Fruit fly (Drosophila melanogaster) whole organism, prepupa: Measurements from ENCODE around the gene CG16903.
A peak's percentile ranks its signal among the peaks of the same experiment; 100 is the strongest.

Experiments
- Blimp-1 ChIP-seq: fragments of 200-800 bp; sonication (Bioruptor generic); optimal IDR thresholded peaks from 3 replicates; lab custom pipeline; 2017; ENCODE audit warnings: missing biosample characterization, missing genetic modification characterization, mild to moderate bottlenecking, moderate library complexity, missing genetic modification reagents
- CG10631 ChIP-seq: fragments of 200-800 bp; sonication (Bioruptor generic); optimal IDR thresholded peaks from 2 replicates; lab custom pipeline; 2016; ENCODE audit warnings: missing biosample characterization, missing genetic modification characterization
- CG10669 ChIP-seq: fragments of 200-800 bp; sonication (Bioruptor generic); optimal IDR thresholded peaks from 3 replicates; lab custom pipeline; 2018; ENCODE audit warnings: missing biosample characterization, mild to moderate bottlenecking, missing genetic modification characterization, moderate library complexity
- CG11294 ChIP-seq: fragments of 200-800 bp; sonication (Bioruptor generic); IDR thresholded peaks from 2 replicates; pipeline ENCODE4 v1.3.6; 2022; ENCODE audit warnings: missing biosample characterization, missing genetic modification characterization
- CG11902 ChIP-seq: fragments of 200-800 bp; sonication (Bioruptor generic); optimal IDR thresholded peaks from 3 replicates; lab custom pipeline; 2016; ENCODE audit warnings: missing biosample characterization, missing genetic modification characterization
- CG15336 ChIP-seq: fragments of 200-800 bp; sonication (Bioruptor generic); IDR thresholded peaks from 2 replicates; pipeline ENCODE4 v1.3.6; 2022; ENCODE audit warnings: missing biosample characterization, missing genetic modification characterization
- CG1621 ChIP-seq: fragments of 200-800 bp; sonication (Bioruptor generic); optimal IDR thresholded peaks from 3 replicates; lab custom pipeline; 2018; ENCODE audit warnings: missing biosample characterization, mild to moderate bottlenecking, missing genetic modification characterization
- CG16779 ChIP-seq: fragments of 200-800 bp; sonication (Bioruptor generic); optimal IDR thresholded peaks from 3 replicates; lab custom pipeline; 2017; ENCODE audit warnings: missing biosample characterization, mild to moderate bottlenecking, missing genetic modification characterization
- CG3032 ChIP-seq: fragments of 200-800 bp; optimal IDR thresholded peaks from 2 replicates; lab custom pipeline; 2019; ENCODE audit warnings: missing biosample characterization, mild to moderate bottlenecking, missing genetic modification characterization, moderate library complexity
- CG31627 ChIP-seq: fragments of 200-800 bp; sonication (Bioruptor generic); optimal IDR thresholded peaks from 3 replicates; lab custom pipeline; 2016; ENCODE audit warnings: missing biosample characterization, missing genetic modification characterization
- CG32006 ChIP-seq: fragments of 200-800 bp; sonication (Bioruptor generic); optimal IDR thresholded peaks from 3 replicates; lab custom pipeline; 2017; ENCODE audit warnings: missing biosample characterization, mild to moderate bottlenecking, missing genetic modification characterization
- CG3919 ChIP-seq: fragments of 200-800 bp; sonication (Bioruptor generic); optimal IDR thresholded peaks from 3 replicates; lab custom pipeline; 2016; ENCODE audit warnings: missing biosample characterization, missing genetic modification characterization
- CG4318 ChIP-seq: fragments of 200-800 bp; sonication (Bioruptor generic); optimal IDR thresholded peaks from 3 replicates; lab custom pipeline; 2017; ENCODE audit warnings: missing biosample characterization, mild to moderate bottlenecking, missing genetic modification characterization
- CG6163 ChIP-seq: fragments of 200-800 bp; sonication (Bioruptor generic); IDR thresholded peaks from 3 replicates; pipeline ENCODE4 v1.3.6; 2022; ENCODE audit warnings: missing biosample characterization, missing genetic modification characterization
- CG6792 ChIP-seq: fragments of 200-800 bp; sonication (Bioruptor generic); optimal IDR thresholded peaks from 3 replicates; lab custom pipeline; 2016; ENCODE audit warnings: missing biosample characterization, missing genetic modification characterization
- CG6808 ChIP-seq: fragments of 200-800 bp; sonication (Bioruptor generic); optimal IDR thresholded peaks from 3 replicates; lab custom pipeline; 2017; ENCODE audit warnings: missing biosample characterization, missing genetic modification characterization, mild to moderate bottlenecking, moderate library complexity, missing genetic modification reagents
- CG7368 ChIP-seq: fragments of 200-800 bp; sonication (Bioruptor generic); optimal IDR thresholded peaks from 3 replicates; lab custom pipeline; 2016; ENCODE audit warnings: missing biosample characterization, missing genetic modification characterization
- CG8119 ChIP-seq: fragments of 200-800 bp; sonication (Bioruptor generic); IDR thresholded peaks from 3 replicates; pipeline ENCODE4 v1.3.6; 2022; ENCODE audit warnings: missing biosample characterization, missing genetic modification characterization
- CG8319 ChIP-seq: fragments of 200-800 bp; sonication (Bioruptor generic); optimal IDR thresholded peaks from 3 replicates; lab custom pipeline; 2016; ENCODE audit warnings: missing biosample characterization, missing genetic modification characterization
- Eip75B ChIP-seq: fragments of 200-800 bp; sonication (Bioruptor generic); optimal IDR thresholded peaks from 3 replicates; lab custom pipeline; 2016; ENCODE audit warnings: missing biosample characterization, missing genetic modification characterization
- Eip78C ChIP-seq: fragments of 200-800 bp; sonication (Bioruptor generic); peaks from one replicate; lab custom pipeline; 2016; ENCODE audit warnings: missing biosample characterization, missing genetic modification characterization
- Ets21C ChIP-seq: fragments of 200-800 bp; sonication (Bioruptor generic); optimal IDR thresholded peaks from 3 replicates; lab custom pipeline; 2016; ENCODE audit warnings: missing biosample characterization, missing genetic modification characterization
- Ets96B ChIP-seq: fragments of 200-800 bp; optimal IDR thresholded peaks from 2 replicates; lab custom pipeline; 2019; ENCODE audit warnings: missing biosample characterization, mild to moderate bottlenecking, missing genetic modification characterization, moderate library complexity
- Gug ChIP-seq: fragments of 200-800 bp; sonication (Bioruptor generic); IDR thresholded peaks from 2 replicates; pipeline ENCODE4 v1.3.6; 2022; ENCODE audit warnings: missing biosample characterization, missing genetic modification characterization
- Hr38 ChIP-seq: sonication (Bioruptor generic); optimal IDR thresholded peaks from 2 replicates; lab custom pipeline; 2016; ENCODE audit warnings: missing biosample characterization, missing genetic modification characterization
- Hr39 ChIP-seq: fragments of 200-800 bp; sonication (Bioruptor generic); optimal IDR thresholded peaks from 2 replicates; lab custom pipeline; 2016; ENCODE audit warnings: missing biosample characterization, missing genetic modification characterization
- Hr4 ChIP-seq: fragments of 200-800 bp; sonication (Bioruptor generic); optimal IDR thresholded peaks from 3 replicates; lab custom pipeline; 2016; ENCODE audit warnings: missing biosample characterization, missing genetic modification characterization
- OdsH ChIP-seq: fragments of 200-800 bp; sonication (Bioruptor generic); optimal IDR thresholded peaks from 3 replicates; lab custom pipeline; 2016; ENCODE audit warnings: missing biosample characterization, missing genetic modification characterization
- Sox102F ChIP-seq: fragments of 200-800 bp; sonication (Bioruptor generic); optimal IDR thresholded peaks from 2 replicates; lab custom pipeline; 2016; ENCODE audit warnings: missing biosample characterization, mild to moderate bottlenecking, missing genetic modification characterization
- Sox14 ChIP-seq: fragments of 200-800 bp; sonication (Bioruptor generic); optimal IDR thresholded peaks from 3 replicates; lab custom pipeline; 2016; ENCODE audit warnings: missing biosample characterization, missing genetic modification characterization
- achi ChIP-seq: fragments of 200-800 bp; sonication (Bioruptor generic); optimal IDR thresholded peaks from 3 replicates; lab custom pipeline; 2016; ENCODE audit warnings: missing biosample characterization, missing genetic modification characterization
- acj6 ChIP-seq: fragments of 200-800 bp; sonication (Bioruptor generic); optimal IDR thresholded peaks from 3 replicates; lab custom pipeline; 2016; ENCODE audit warnings: missing biosample characterization, missing genetic modification characterization
- cyc ChIP-seq: fragments of 200-800 bp; sonication (Bioruptor generic); optimal IDR thresholded peaks from 3 replicates; lab custom pipeline; 2016; ENCODE audit warnings: missing biosample characterization, missing genetic modification characterization
- dac ChIP-seq: fragments of 200-800 bp; sonication (Bioruptor generic); optimal IDR thresholded peaks from 2 replicates; lab custom pipeline; 2017; ENCODE audit warnings: missing biosample characterization, mild to moderate bottlenecking, missing genetic modification characterization
- dsx ChIP-seq: fragments of 200-800 bp; optimal IDR thresholded peaks from 3 replicates; lab custom pipeline; 2019; ENCODE audit warnings: missing biosample characterization, mild to moderate bottlenecking, missing genetic modification characterization, moderate library complexity; ENCODE audit not compliant: poor library complexity, severe bottlenecking
- eg ChIP-seq: fragments of 200-800 bp; sonication (Bioruptor generic); IDR thresholded peaks from 3 replicates; pipeline ENCODE4 v1.3.6; 2022; ENCODE audit warnings: missing biosample characterization, missing genetic modification characterization
- esn ChIP-seq: fragments of 200-800 bp; sonication (Bioruptor generic); optimal IDR thresholded peaks from 2 replicates; lab custom pipeline; 2016; ENCODE audit warnings: missing biosample characterization, mild to moderate bottlenecking, missing genetic modification characterization, moderate library complexity
- fd59A ChIP-seq: fragments of 200-800 bp; sonication (Bioruptor generic); optimal IDR thresholded peaks from 2 replicates; lab custom pipeline; 2017; ENCODE audit warnings: missing biosample characterization, mild to moderate bottlenecking, missing genetic modification characterization, missing genetic modification reagents
- lz ChIP-seq: fragments of 200-800 bp; sonication (Bioruptor generic); optimal IDR thresholded peaks from 3 replicates; lab custom pipeline; 2016; ENCODE audit warnings: missing biosample characterization, missing genetic modification characterization
- net ChIP-seq: fragments of 200-800 bp; sonication (Bioruptor generic); optimal IDR thresholded peaks from 3 replicates; lab custom pipeline; 2016; ENCODE audit warnings: missing biosample characterization, missing genetic modification characterization
- pdm3 ChIP-seq: fragments of 200-800 bp; sonication (Bioruptor generic); optimal IDR thresholded peaks from 3 replicates; lab custom pipeline; 2016; ENCODE audit warnings: missing biosample characterization, missing genetic modification characterization
- spab ChIP-seq: fragments of 200-800 bp; sonication (Bioruptor generic); optimal IDR thresholded peaks from 2 replicates; lab custom pipeline; 2017; ENCODE audit warnings: missing biosample characterization, mild to moderate bottlenecking, missing genetic modification characterization, missing genetic modification reagents
- ss ChIP-seq, 2 experiments: fragments of 200-800 bp; sonication (Bioruptor generic); optimal IDR thresholded peaks; 2 replicates in 1 of 2; 3 replicates in 1 of 2; lab custom pipeline; 2017 to 2018; ENCODE audit warnings: mild to moderate bottlenecking in 2 of 2, missing biosample characterization in 2 of 2, missing genetic modification characterization in 2 of 2, moderate library complexity in 1 of 2
- svp ChIP-seq: fragments of 200-800 bp; sonication (Bioruptor generic); peaks from one replicate; lab custom pipeline; 2016; ENCODE audit warnings: missing biosample characterization, missing genetic modification characterization
- topi ChIP-seq: fragments of 200-800 bp; sonication (Bioruptor generic); optimal IDR thresholded peaks from 3 replicates; lab custom pipeline; 2016; ENCODE audit warnings: missing biosample characterization, missing genetic modification characterization
- vri ChIP-seq: fragments of 200-800 bp; sonication (Bioruptor generic); optimal IDR thresholded peaks from 3 replicates; lab custom pipeline; 2016; ENCODE audit warnings: missing biosample characterization, mild to moderate bottlenecking, missing genetic modification characterization

Gene CG16903

dm6 chrX:2123013-2123964 lies 43.1 kb upstream of the CG16903 start, which contains the start of gene ph-d (continued):
- TF ChIP-seq dac (GFP tag; lab: Kevin White, UChicago) (peak; percentile 79), CG10669 (GFP tag; lab: Kevin White, UChicago) (peak; percentile 60), Sox102F (GFP tag; lab: Kevin White, UChicago) (peak; percentile 45), topi (GFP tag; lab: Kevin White, UChicago) (peak; percentile 52), Eip75B (GFP tag; lab: Kevin White, UChicago) (peak; percentile 51), Ets21C (GFP tag; lab: Kevin White, UChicago) (peak; percentile 17), Hr38 (no peak), CG31627 (GFP tag; lab: Kevin White, UChicago) (peak; percentile 23), CG7368 (GFP tag; lab: Kevin White, UChicago) (peak; percentile 60), CG32006 (GFP tag; lab: Kevin White, UChicago) (peak; percentile 57), acj6 (GFP tag; lab: Kevin White, UChicago) (peak; percentile 37), CG6808 (peak; percentile 76), CG11902 (GFP tag; lab: Kevin White, UChicago) (no peak), Eip78C (GFP tag; lab: Kevin White, UChicago) (peak; percentile 87), Sox14 (peak; percentile 64), CG3032 (tag; lab: Kevin White, UChicago) (peak; percentile 76), CG10631 (GFP tag; lab: Kevin White, UChicago) (peak; percentile 16), Blimp-1 (peak; percentile 30), dsx (peak; percentile 77), fd59A (GFP tag; lab: Kevin White, UChicago) (peak; percentile 75), svp (GFP tag; lab: Kevin White, UChicago) (peak; percentile 75), vri (GFP tag; lab: Kevin White, UChicago) (peak; percentile 46), esn (peak; percentile 55), achi (GFP tag; lab: Kevin White, UChicago) (no peak), CG1621 (tag; lab: Kevin White, UChicago) (peak; percentile 88), cyc (GFP tag; lab: Kevin White, UChicago) (peak; percentile 47), spab (no peak), CG3919 (GFP tag; lab: Kevin White, UChicago) (peak; percentile 20), pdm3 (peak; percentile 51), ss (GFP tag; optimal IDR thresholded peaks at IDR 0.05; lab: Kevin White, UChicago) (peak; percentile 84 to 93), lz (GFP tag; lab: Kevin White, UChicago) (peak; percentile 15), CG8319 (GFP tag; lab: Kevin White, UChicago) (peak; percentile 9), CG8119 (GFP tag; lab: Robert Waterston, UW) (peak; percentile 78; the same call in 2 of the 3 replicates), CG11294 (GFP tag; lab: Robert Waterston, UW) (peak; percentile 36; the same call in 1 of the 2 replicates), CG16779 (tag; lab: Kevin White, UChicago) (peak; percentile 61), CG4318 (GFP tag; lab: Kevin White, UChicago) (peak; percentile 3)

DNA sequence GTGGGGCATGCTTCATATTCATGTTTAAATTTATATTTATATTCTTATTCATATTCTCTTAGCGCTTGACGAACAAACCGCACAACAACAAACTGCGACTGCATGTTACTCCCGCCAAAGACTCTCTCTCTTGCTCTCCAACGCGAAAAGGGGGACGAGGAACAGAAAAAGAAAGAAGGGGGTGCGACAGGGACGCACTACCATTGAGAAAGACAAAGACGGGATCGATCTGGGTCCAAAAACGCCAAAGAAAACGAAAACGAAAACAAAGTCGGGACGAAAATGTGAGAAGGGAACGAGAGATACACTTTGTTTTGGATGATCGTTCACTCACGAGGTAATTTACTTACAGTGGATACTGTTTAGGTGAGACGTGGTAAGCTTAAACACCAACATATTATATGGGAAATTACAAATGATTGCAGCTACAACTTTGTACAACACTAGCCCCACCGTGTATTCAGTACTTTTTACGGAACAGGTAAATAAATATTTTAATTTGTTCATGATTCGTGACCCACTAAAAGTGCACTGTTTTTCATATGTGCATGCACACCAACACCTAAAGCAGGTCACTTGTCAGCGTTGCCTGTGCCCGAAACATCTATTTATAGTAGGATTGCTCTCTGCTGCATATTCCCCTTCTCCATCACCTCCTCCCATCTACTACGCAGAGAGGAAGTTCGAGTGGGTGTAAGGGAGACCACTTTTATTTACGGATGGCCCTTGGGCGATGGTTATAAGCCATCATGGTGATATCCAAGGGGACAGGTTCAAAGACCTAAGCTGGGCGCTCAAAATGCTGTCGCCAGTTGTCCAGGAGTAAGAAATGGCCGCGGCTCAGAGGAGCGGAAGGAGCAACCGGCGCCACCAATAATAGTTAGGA lies 41.8 kb upstream of the CG16903 start:
- peak; percentile 69; the same call in 2 of the 3 replicates for TF ChIP-seq CG6163 (GFP tag; lab: Robert Waterston, UW)
- peak; percentile 80 for TF ChIP-seq OdsH
- peak; percentile 61 for TF ChIP-seq net (GFP tag; lab: Kevin White, UChicago)
- TF ChIP-seq eg (GFP tag; lab: Robert Waterston, UW): peak; percentile 60; the same call in 2 of the 3 replicates
- peak; percentile 68 for TF ChIP-seq CG32006 (GFP tag; lab: Kevin White, UChicago)
- TF ChIP-seq lz (GFP tag; lab: Kevin White, UChicago): peak; percentile 73
- peak; percentile 80 for TF ChIP-seq Hr39 (GFP tag; lab: Kevin White, UChicago)
- peak; percentile 73 for TF ChIP-seq acj6 (GFP tag; lab: Kevin White, UChicago)
- TF ChIP-seq CG3919 (GFP tag; lab: Kevin White, UChicago): peak; percentile 74
- peak; percentile 70 for TF ChIP-seq CG15336 (GFP tag; lab: Robert Waterston, UW)
- peak; percentile 48 for TF ChIP-seq Gug
- peak; percentile 71 for TF ChIP-seq Hr4 (GFP tag; lab: Kevin White, UChicago)
- TF ChIP-seq Ets96B (tag; lab: Kevin White, UChicago): peak; percentile 66
- TF ChIP-seq cyc (GFP tag; lab: Kevin White, UChicago): peak; percentile 70
- TF ChIP-seq CG6792 (GFP tag; lab: Kevin White, UChicago): peak; percentile 73
- peak; percentile 55 for TF ChIP-seq spab
- TF ChIP-seq CG11902 (GFP tag; lab: Kevin White, UChicago): peak; percentile 40
- peak; percentile 68 for TF ChIP-seq fd59A (GFP tag; lab: Kevin White, UChicago)
